Worm (Caenorhabditis elegans) whole organism, L4/young adult: ENCODE data around the gene acr-2.

Experiments used
- W03F9.2 ChIP-seq: fragments of 150-350 bp; optimal IDR thresholded peaks from 2 replicates; lab custom pipeline; 2014; ENCODE audit warnings: missing biosample characterization, missing genetic modification characterization
- dao-5 ChIP-seq: sonication (generic microtip); optimal IDR thresholded peaks from 2 replicates; lab custom pipeline; 2016; ENCODE audit warnings: missing genotype, missing genetic modification characterization, moderate library complexity, missing compliant biosample characterization
- him-1 ChIP-seq: sonication (generic microtip); optimal IDR thresholded peaks from 2 replicates; lab custom pipeline; 2016; ENCODE audit warnings: missing genotype, missing genetic modification reagents, missing genetic modification characterization, missing compliant biosample characterization

ce11 chrX:6728820-6729396, 26.6 kb downstream of the acr-2 start:
- TF ChIP-seq W03F9.2 (no peak), dao-5 (tag; lab: Kevin White, UChicago) (no peak), him-1 (tag; lab: Kevin White, UChicago) (no peak)
